Worm (Caenorhabditis elegans): ENCODE data around the gene mam-3.

Gene mam-3

ce11 chrIV:13464620-13465019 lies 19.4 kb upstream of the mam-3 start:
- TF ChIP-seq cebp-2 (GFP tag; IDR thresholded peaks at IDR 0.05) (0 out of 2 replicates have a peak, but pooled peaks have one; percentile 47), egrh-3 (GFP tag; IDR thresholded peaks at IDR 0.05) (peak; percentile 28; the same call in 1 of the 2 replicates), dox-1 (GFP tag; IDR thresholded peaks at IDR 0.05) (0 out of 2 replicates have a peak, but pooled peaks have one; percentile 6), hsf-1 (GFP tag; IDR thresholded peaks at IDR 0.05) (peak; percentile 95)

ce11 chrIV:13463889-13464288 lies 18.7 kb upstream of the mam-3 start:
- TF ChIP-seq egrh-3 (GFP tag; IDR thresholded peaks at IDR 0.05) (peak; percentile 52; the same call in 1 of the 2 replicates), lag-1 (GFP tag; IDR thresholded peaks at IDR 0.05) (peak; percentile 8; the same call in 1 of the 2 replicates), Y95B8A.8 (GFP tag; IDR thresholded peaks at IDR 0.05) (peak; percentile 54; the same call in 1 of the 2 replicates), madf-6 (GFP tag; IDR thresholded peaks at IDR 0.05) (peak; percentile 72), B0019.2 (GFP tag; conservative IDR thresholded peaks at IDR 0.05) (peak; percentile 67), aptf-3 (GFP tag; IDR thresholded peaks at IDR 0.05) (0 out of 2 replicates have a peak, but pooled peaks have one; percentile 28), ztf-25 (GFP tag; IDR thresholded peaks at IDR 0.05) (0 out of 2 replicates have a peak, but pooled peaks have one; percentile 13), nfya-2 (GFP tag; IDR thresholded peaks at IDR 0.05) (peak; percentile 88; the same call in 1 of the 2 replicates), ekl-4 (GFP tag; IDR thresholded peaks at IDR 0.05) (peak; percentile 64; the same call in 1 of the 2 replicates), Y53G8AR.9 (GFP tag; conservative IDR thresholded peaks at IDR 0.05) (peak; percentile 88), rcor-1 (GFP tag; IDR thresholded peaks at IDR 0.05) (peak; percentile 85), bed-1 (GFP tag; IDR thresholded peaks at IDR 0.05) (peak; percentile 89; the same call in 1 of the 2 replicates), hsf-1 (GFP tag; IDR thresholded peaks at IDR 0.05) (peak; percentile 99), dox-1 (GFP tag; IDR thresholded peaks at IDR 0.05) (peak; percentile 78), egl-18 (GFP tag; IDR thresholded peaks at IDR 0.05) (peak; percentile 64; the same call in 1 of the 2 replicates), Y53F4B.3 (GFP tag; IDR thresholded peaks at IDR 0.05) (peak; percentile 67), attf-6 (GFP tag; IDR thresholded peaks at IDR 0.05) (peak; percentile 89), pbrm-1 (GFP tag; IDR thresholded peaks at IDR 0.05) (peak; percentile 54; the same call in 1 of the 2 replicates), madf-3 (GFP tag; IDR thresholded peaks at IDR 0.05) (peak; percentile 92), Y56A3A.18 (GFP tag; IDR thresholded peaks at IDR 0.05) (0 out of 2 replicates have a peak, but pooled peaks have one; percentile 58), ceh-100 (GFP tag; IDR thresholded peaks at IDR 0.05) (peak; percentile 55; the same call in 1 of the 2 replicates), ceh-58 (GFP tag; IDR thresholded peaks at IDR 0.05) (peak; percentile 97), Y67H2A.10 (GFP tag; conservative IDR thresholded peaks at IDR 0.05) (0 out of 2 replicates have a peak, but pooled peaks have one; percentile 27), D2030.7 (GFP tag; IDR thresholded peaks at IDR 0.05) (peak; percentile 66), nfyb-1 (GFP tag; IDR thresholded peaks at IDR 0.05) (0 out of 2 replicates have a peak, but pooled peaks have one; percentile 18), ceh-40 (GFP tag; IDR thresholded peaks at IDR 0.05) (peak; percentile 95), F39B2.1 (GFP tag; IDR thresholded peaks at IDR 0.05) (peak; percentile 62; the same call in 1 of the 2 replicates)

- peak; percentile 82; the same call in 1 of the 2 replicates for TF ChIP-seq cebp-2 (GFP tag; IDR thresholded peaks at IDR 0.05)
- peak; percentile 37 for TF ChIP-seq F33H1.4 (GFP tag; IDR thresholded peaks at IDR 0.05)
- TF ChIP-seq hsf-1 (GFP tag; IDR thresholded peaks at IDR 0.05): peak; percentile 94
- peak; percentile 51; the same call in 1 of the 2 replicates for TF ChIP-seq egrh-3 (GFP tag; IDR thresholded peaks at IDR 0.05)
These were observed 17.1 kb upstream of the mam-3 start for ce11 chrIV:13462165-13462712.

- TF ChIP-seq hlh-12 (tag; optimal IDR thresholded peaks at IDR 0.05) (no peak), ZK185.1 (tag; optimal IDR thresholded peaks at IDR 0.05; ENCODE audit: poor library complexity, severe bottlenecking) (no peak), hmg-1.2 (GFP tag; IDR thresholded peaks at IDR 0.05) (no peak), tlf-1 (GFP tag; optimal IDR thresholded peaks at IDR 0.05) (no peak), lin-54 (GFP tag; optimal IDR thresholded peaks at IDR 0.05) (no peak), madf-8 (GFP tag; conservative IDR thresholded peaks at IDR 0.05) (no peak)
These were observed 15.7 kb upstream of the mam-3 start, which contains the start of gene Y38H8A.12 for ce11 chrIV:13460876-13461275. TSS of gene Y38H8A.12 (minus strand) at chrIV:13460976.

Measured in whole organism, young adult.